Worm (Caenorhabditis elegans): ENCODE measurements around the gene cyp-33E2.

The cyp-33E2 gene

DNA sequence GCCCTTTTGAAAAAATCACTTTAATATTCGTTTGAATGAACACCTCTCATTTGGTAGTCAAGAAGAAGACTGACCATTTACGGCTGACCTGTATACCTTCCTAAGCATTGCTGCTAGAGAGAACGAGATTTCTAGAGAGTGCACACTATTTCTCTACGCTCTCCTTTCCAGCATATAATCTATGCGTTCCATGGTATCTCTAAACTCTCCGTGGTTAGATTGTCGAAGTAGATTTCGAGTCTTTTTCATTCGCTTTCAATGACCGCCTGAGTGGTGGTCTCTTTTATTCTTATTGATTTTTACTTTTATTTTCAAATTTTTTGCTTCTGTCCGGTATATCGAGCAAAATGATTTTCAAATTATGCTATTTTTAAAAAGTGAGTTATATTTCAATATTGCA lies 14.6 kb upstream of the cyp-33E2 start:
- TF ChIP-seq lin-15B (tag; optimal IDR thresholded peaks at IDR 0.05), result no peak
- TF ChIP-seq dpl-1 (GFP tag; optimal IDR thresholded peaks at IDR 0.05), result peak in 1 of 3 experiments; percentile 21
- TF ChIP-seq mep-1 (tag; optimal IDR thresholded peaks at IDR 0.05), result peak; percentile 58
- no peak for TF ChIP-seq egl-27 (tag; optimal IDR thresholded peaks at IDR 0.05)
- peak in 2 of 3 experiments; percentile 3 to 39 for TF ChIP-seq ceh-82 (tag; optimal IDR thresholded peaks at IDR 0.05)
- TF ChIP-seq mdl-1 (tag; optimal IDR thresholded peaks at IDR 0.05), result peak in 1 of 2 experiments; percentile 4
- TF ChIP-seq nhr-12 (tag; optimal IDR thresholded peaks at IDR 0.05), result no peak
- TF ChIP-seq efl-1 (optimal IDR thresholded peaks at IDR 0.05), result peak; percentile 63 to 82
- TF ChIP-seq efl-1 (GFP tag; optimal IDR thresholded peaks at IDR 0.05 in 1 of 2), result peak in 1 of 2 experiments; percentile 12
- peak; percentile 29 to 58 for TF ChIP-seq lsy-2 (tag; optimal IDR thresholded peaks at IDR 0.05)
- peak; percentile 10 for TF ChIP-seq nhr-47 (tag; optimal IDR thresholded peaks at IDR 0.05)
- TF ChIP-seq snu-23 (GFP tag; optimal IDR thresholded peaks at IDR 0.05), result peak; percentile 48
- TF ChIP-seq lir-3 (tag; optimal IDR thresholded peaks at IDR 0.05; ENCODE audit: poor library complexity), result peak; percentile 0
- TF ChIP-seq nhr-85 (tag), result peak; percentile 19
- TF ChIP-seq nhr-71 (tag; optimal IDR thresholded peaks at IDR 0.05), result peak; percentile 40
- TF ChIP-seq lin-14 (GFP tag; optimal IDR thresholded peaks at IDR 0.05), result peak; percentile 62
- TF ChIP-seq lin-35 (GFP tag; optimal IDR thresholded peaks at IDR 0.05), result peak; percentile 2 to 36
- no peak for TF ChIP-seq C04F5.9 (tag; optimal IDR thresholded peaks at IDR 0.05)
- peak; percentile 14 for TF ChIP-seq swsn-7 (tag; optimal IDR thresholded peaks at IDR 0.05)
- TF ChIP-seq blmp-1 (tag; optimal IDR thresholded peaks at IDR 0.05), result peak; percentile 86
- TF ChIP-seq rnt-1 (tag; optimal IDR thresholded peaks at IDR 0.05), result peak; percentile 38
- no peak for TF ChIP-seq unc-86 (tag; optimal IDR thresholded peaks at IDR 0.05)
- TF ChIP-seq fkh-4 (tag; optimal IDR thresholded peaks at IDR 0.05; ENCODE audit: borderline replicate concordance), result no peak

DNA sequence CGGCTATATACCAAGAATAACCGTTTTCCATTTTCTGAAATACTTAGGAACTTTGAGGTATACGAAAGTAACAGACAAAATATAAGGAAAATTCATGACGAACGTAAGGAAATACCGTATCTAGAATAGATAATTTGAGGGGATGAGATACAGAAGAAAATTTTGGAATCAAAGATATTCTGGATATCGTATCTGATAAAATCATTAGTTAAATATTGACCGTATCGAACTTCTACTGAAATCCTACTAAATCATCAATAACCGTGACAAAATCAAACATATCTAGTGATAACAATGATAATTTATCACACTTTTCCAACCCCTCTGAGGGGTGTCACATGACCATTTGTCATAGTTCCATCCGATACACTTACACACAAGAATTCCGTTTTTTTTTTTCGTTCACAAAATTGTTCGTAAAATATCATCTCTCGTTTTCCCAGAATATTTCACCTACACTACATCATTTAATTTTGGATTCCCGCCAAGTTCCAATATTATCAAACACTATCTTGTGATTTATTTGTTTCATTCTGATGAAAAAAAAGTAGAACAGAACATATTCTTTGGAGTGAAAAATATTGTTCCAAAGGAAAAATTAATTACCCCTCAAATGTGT lies 11.3 kb upstream of the cyp-33E2 start, which contains the start of gene Y59H11AR.4:
TSS of gene Y59H11AR.4 (minus strand) at position 51 of the 619 bp plus-strand sequence.
- TF ChIP-seq efl-1 (optimal IDR thresholded peaks at IDR 0.05), result no peak
- TF ChIP-seq efl-1 (GFP tag; optimal IDR thresholded peaks at IDR 0.05 in 1 of 2), result peak; percentile 15 to 94
- TF ChIP-seq hpl-2 (GFP tag; optimal IDR thresholded peaks at IDR 0.05), result no peak
- TF ChIP-seq nhr-85 (tag), result no peak
- TF ChIP-seq blmp-1 (tag; optimal IDR thresholded peaks at IDR 0.05), result peak; percentile 47
- no peak for TF ChIP-seq lin-15B (tag; optimal IDR thresholded peaks at IDR 0.05)
- no peak for TF ChIP-seq C04F5.9 (tag; optimal IDR thresholded peaks at IDR 0.05)
- TF ChIP-seq nhr-12 (tag; optimal IDR thresholded peaks at IDR 0.05), result no peak
- TF ChIP-seq elt-3 (tag; optimal IDR thresholded peaks at IDR 0.05), result peak in 1 of 6 experiments; percentile 74
- no peak for TF ChIP-seq skn-1 (tag; optimal IDR thresholded peaks at IDR 0.05)
- TF ChIP-seq mep-1 (tag; optimal IDR thresholded peaks at IDR 0.05), result no peak
- no peak for TF ChIP-seq nhr-77 (tag; optimal IDR thresholded peaks at IDR 0.05)
- TF ChIP-seq lin-13 (GFP tag; optimal IDR thresholded peaks at IDR 0.05), result no peak
- TF ChIP-seq dpl-1 (GFP tag; optimal IDR thresholded peaks at IDR 0.05), result peak in 1 of 3 experiments; percentile 25
- TF ChIP-seq ztf-4 (tag; optimal IDR thresholded peaks at IDR 0.05), result no peak
- TF ChIP-seq lin-35 (GFP tag; optimal IDR thresholded peaks at IDR 0.05), result peak in 1 of 2 experiments; percentile 63
- TF ChIP-seq fkh-10 (GFP tag; optimal IDR thresholded peaks at IDR 0.05), result no peak
- no peak for TF ChIP-seq pax-3 (tag; optimal IDR thresholded peaks at IDR 0.05)
- TF ChIP-seq snu-23 (GFP tag; optimal IDR thresholded peaks at IDR 0.05), result peak; percentile 17
- TF ChIP-seq hlh-17 (GFP tag; optimal IDR thresholded peaks at IDR 0.05; ENCODE audit: borderline replicate concordance), result no peak
- no peak for TF ChIP-seq swsn-7 (tag; optimal IDR thresholded peaks at IDR 0.05)
- TF ChIP-seq isw-1 (GFP tag; IDR thresholded peaks at IDR 0.05), result no peak
- no peak for TF ChIP-seq elt-2 (tag; optimal IDR thresholded peaks at IDR 0.05)

DNA sequence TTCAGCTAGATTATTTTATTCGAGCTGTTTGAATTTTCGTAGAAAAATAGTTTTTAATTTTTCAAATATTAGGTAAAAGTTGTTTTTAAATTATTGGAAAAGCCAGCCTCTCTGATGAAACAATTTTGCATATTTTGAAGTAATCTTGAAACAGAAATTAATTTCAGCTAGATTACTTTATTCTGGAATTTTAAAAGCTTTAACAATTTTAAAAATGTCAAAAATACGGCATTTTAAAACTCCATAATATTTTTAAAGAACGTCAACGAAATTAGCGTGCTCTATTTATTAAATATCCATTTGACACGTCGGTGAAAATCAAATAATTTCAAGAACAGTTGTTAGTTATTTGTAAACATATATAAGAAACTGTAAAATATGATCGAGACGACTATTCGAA lies 9.3 kb upstream of the cyp-33E2 start, which contains the start of gene Y59H11AR.10:
TSS of gene Y59H11AR.10 (plus strand) at position 301 of the 400 bp plus-strand sequence.
- TF ChIP-seq mef-2 (tag; optimal IDR thresholded peaks at IDR 0.05), result no peak
- no peak for TF ChIP-seq grh-1 (GFP tag; IDR thresholded peaks at IDR 0.05)
- no peak for TF ChIP-seq efl-1 (optimal IDR thresholded peaks at IDR 0.05)
- peak in 1 of 2 experiments; percentile 57 for TF ChIP-seq efl-1 (GFP tag; optimal IDR thresholded peaks at IDR 0.05 in 1 of 2)
- no peak for TF ChIP-seq pqm-1 (tag; optimal IDR thresholded peaks at IDR 0.05)
- no peak for TF ChIP-seq nhr-77 (tag; optimal IDR thresholded peaks at IDR 0.05)
